Worm (Caenorhabditis elegans) whole organism, early embryonic: ENCODE data around the gene dct-19.

Experiments
- B0310.2 ChIP-seq: sonication (generic microtip); optimal IDR thresholded peaks from 2 replicates; lab custom pipeline; 2016; ENCODE audit warnings: mild to moderate bottlenecking, missing genetic modification characterization, missing compliant biosample characterization
- F13C5.2 ChIP-seq: sonication (generic microtip); optimal IDR thresholded peaks from 2 replicates; lab custom pipeline; 2017; ENCODE audit warnings: mild to moderate bottlenecking, missing genetic modification characterization, inconsistent platforms, missing compliant biosample characterization
- aly-1 ChIP-seq: sonication (generic microtip); optimal IDR thresholded peaks from 2 replicates; lab custom pipeline; 2016; ENCODE audit warnings: missing genetic modification characterization, missing compliant biosample characterization
- ama-1 ChIP-seq: fragments of 150-350 bp; optimal IDR thresholded peaks from 2 replicates; lab custom pipeline; 2014
- ceh-13 ChIP-seq: fragments of 200-800 bp; sonication (Bioruptor generic); optimal IDR thresholded peaks from 2 replicates; lab custom pipeline; 2018; ENCODE audit warnings: mild to moderate bottlenecking, missing genetic modification characterization, missing compliant biosample characterization
- ceh-36 ChIP-seq: sonication (generic microtip); optimal IDR thresholded peaks from 2 replicates; lab custom pipeline; 2016; ENCODE audit warnings: missing genetic modification characterization, inconsistent platforms, missing compliant biosample characterization
- ets-7 ChIP-seq: sonication (generic microtip); optimal IDR thresholded peaks from 2 replicates; lab custom pipeline; 2016; ENCODE audit warnings: missing genotype, missing genetic modification characterization, missing compliant biosample characterization
- flt-1 ChIP-seq: fragments of 200-800 bp; sonication (Bioruptor generic); IDR thresholded peaks from 2 replicates; pipeline ENCODE4 v1.3.6; 2022; ENCODE audit warnings: missing genetic modification characterization, missing compliant biosample characterization
- hmbx-1 ChIP-seq: sonication (generic microtip); optimal IDR thresholded peaks from 2 replicates; lab custom pipeline; 2016; ENCODE audit warnings: mild to moderate bottlenecking, missing genetic modification characterization, missing compliant biosample characterization
- hmg-4 ChIP-seq: fragments of 200-800 bp; sonication (Bioruptor generic); optimal IDR thresholded peaks from 2 replicates; lab custom pipeline; 2018; ENCODE audit warnings: mild to moderate bottlenecking, missing genetic modification characterization, missing compliant biosample characterization
- hnd-1 ChIP-seq: sonication (generic microtip); optimal IDR thresholded peaks from 2 replicates; lab custom pipeline; 2016; ENCODE audit warnings: missing genetic modification characterization, missing compliant biosample characterization
- pes-1 ChIP-seq: fragments of 200-800 bp; sonication (Bioruptor generic); IDR thresholded peaks from 2 replicates; pipeline ENCODE4 v1.3.6; 2022; ENCODE audit warnings: missing genetic modification reagents, missing genetic modification characterization, missing compliant biosample characterization
- scrt-1 ChIP-seq: fragments of 200-800 bp; sonication (Bioruptor generic); IDR thresholded peaks from 2 replicates; pipeline ENCODE4 v1.3.6; 2022; ENCODE audit warnings: missing genetic modification characterization, missing compliant biosample characterization
- sea-1 ChIP-seq: fragments of 200-800 bp; sonication (Bioruptor generic); conservative IDR thresholded peaks from 2 replicates; pipeline ENCODE4 v1.3.6; 2022; ENCODE audit warnings: missing genetic modification characterization, missing compliant biosample characterization
- tbx-11 ChIP-seq: fragments of 200-800 bp; sonication (Bioruptor generic); IDR thresholded peaks from 2 replicates; pipeline ENCODE4 v1.3.6; 2022; ENCODE audit warnings: missing genetic modification characterization, missing compliant biosample characterization
- tbx-37 ChIP-seq: fragments of 200-800 bp; sonication (Bioruptor generic); conservative IDR thresholded peaks from 2 replicates; pipeline ENCODE4 v1.3.6; 2022; ENCODE audit warnings: missing genetic modification reagents, missing genetic modification characterization, missing compliant biosample characterization
- tra-4 ChIP-seq: sonication (generic microtip); optimal IDR thresholded peaks from 2 replicates; lab custom pipeline; 2017; ENCODE audit warnings: missing genetic modification characterization, missing compliant biosample characterization

dct-19 gene

DNA sequence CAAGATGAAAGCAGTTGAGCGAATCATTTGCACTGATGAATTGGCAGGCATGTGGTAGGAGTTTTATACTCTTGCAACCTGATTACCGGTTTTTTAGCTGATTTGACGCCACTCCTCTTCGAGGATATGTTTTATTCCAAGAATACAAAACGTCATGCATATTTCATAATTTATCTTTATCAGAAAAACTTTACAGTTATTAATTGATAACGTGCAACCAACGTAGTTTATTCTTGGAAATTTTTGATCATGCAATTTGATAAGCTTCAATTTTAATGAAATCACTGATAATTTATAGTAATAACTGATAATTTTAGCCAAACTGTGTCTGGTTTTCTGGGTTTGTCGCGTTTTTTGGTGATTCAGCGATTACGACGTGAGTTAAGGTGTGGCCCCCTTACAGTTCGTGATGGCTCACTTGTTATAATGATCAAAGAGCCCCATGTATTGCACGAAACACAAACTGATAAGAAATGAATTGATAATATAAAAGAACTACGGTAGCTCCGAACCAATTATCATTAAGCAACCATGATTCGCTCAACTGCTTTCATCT, 6.4 kb upstream of the dct-19 start, which contains the start of the genes cld-1 and dod-21:
TSS of gene cld-1 (minus strand) at position 51 of the 556 bp plus-strand sequence.
TSS of gene dod-21 (plus strand) at position 518 of the 556 bp plus-strand sequence.
- TF ChIP-seq ama-1 (lab: Kevin White, UChicago) (no peak), hmbx-1 (no peak), F13C5.2 (tag; lab: Kevin White, UChicago) (no peak), ceh-13 (no peak), B0310.2 (tag; lab: Kevin White, UChicago) (no peak), scrt-1 (GFP tag; lab: Robert Waterston, UW) (no peak), tbx-11 (GFP tag; lab: Robert Waterston, UW) (no peak), tra-4 (tag; lab: Kevin White, UChicago) (no peak), ceh-36 (tag; lab: Kevin White, UChicago) (no peak), flt-1 (no peak), sea-1 (GFP tag; lab: Robert Waterston, UW) (no peak), hmg-4 (GFP tag; lab: Kevin White, UChicago) (no peak)

DNA sequence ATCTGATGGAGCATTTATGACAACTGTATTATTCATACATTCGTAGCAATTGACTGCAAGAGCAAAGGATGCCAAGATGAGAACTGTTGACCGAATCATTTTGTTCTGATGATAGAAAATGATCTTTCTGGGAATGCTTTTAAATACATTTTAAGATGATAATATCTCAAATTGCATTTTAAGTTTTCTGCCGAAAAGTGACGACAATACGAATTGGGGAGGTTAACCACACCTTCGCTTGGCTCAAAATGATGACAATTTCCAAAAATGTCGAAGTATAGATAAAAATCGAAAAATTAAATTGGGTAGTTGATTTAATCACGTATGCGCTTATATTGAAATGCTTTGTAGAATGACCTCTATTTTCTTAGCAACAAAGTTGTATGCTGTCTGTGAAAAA, 1.5 kb upstream of the dct-19 start, which contains the start of gene dod-24:
TSS of gene dod-24 (minus strand) at position 101 of the 400 bp plus-strand sequence.
- no peak for TF ChIP-seq pes-1 (GFP tag; lab: Robert Waterston, UW)
- no peak for TF ChIP-seq tbx-11 (GFP tag; lab: Robert Waterston, UW)
- no peak for TF ChIP-seq F13C5.2 (tag; lab: Kevin White, UChicago)
- TF ChIP-seq B0310.2 (tag; lab: Kevin White, UChicago): no peak
- no peak for TF ChIP-seq tra-4 (tag; lab: Kevin White, UChicago)
- TF ChIP-seq hnd-1 (tag; lab: Kevin White, UChicago): no peak
- TF ChIP-seq aly-1: no peak
- TF ChIP-seq ets-7 (tag; lab: Kevin White, UChicago): no peak
- TF ChIP-seq hmg-4 (GFP tag; lab: Kevin White, UChicago): no peak
- no peak for TF ChIP-seq ama-1 (lab: Kevin White, UChicago)
- TF ChIP-seq flt-1: no peak
- TF ChIP-seq sea-1 (GFP tag; lab: Robert Waterston, UW): no peak
- TF ChIP-seq hmbx-1: no peak
- TF ChIP-seq scrt-1 (GFP tag; lab: Robert Waterston, UW): no peak
- TF ChIP-seq tbx-37 (GFP tag; lab: Robert Waterston, UW): no peak
- TF ChIP-seq ceh-13: no peak
- TF ChIP-seq ceh-36 (tag; lab: Kevin White, UChicago): no peak

DNA sequence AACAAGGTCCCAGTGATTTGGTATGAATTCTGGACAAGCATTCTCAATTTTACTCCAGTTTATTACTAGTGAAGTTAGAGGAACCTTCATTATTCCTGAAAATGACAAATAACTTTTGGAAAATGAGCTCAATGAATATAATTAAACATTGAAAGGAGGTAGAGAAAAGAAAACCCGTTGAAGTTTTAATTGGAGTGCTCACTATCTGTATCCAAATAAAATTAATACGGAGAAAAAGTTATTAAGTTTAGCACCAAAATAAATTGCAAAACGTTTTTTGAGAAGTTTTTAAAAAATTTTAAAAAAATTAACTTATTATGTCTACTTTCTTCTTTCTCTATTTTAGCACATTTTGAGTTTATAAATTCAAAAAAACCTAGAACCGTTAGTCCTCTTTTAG, 3.8 kb downstream of the dct-19 start, which contains the start of gene F55G11.1:
TSS of gene F55G11.1 (minus strand) at position 101 of the 400 bp plus-strand sequence.
- no peak for TF ChIP-seq flt-1
- no peak for TF ChIP-seq F13C5.2 (tag; lab: Kevin White, UChicago)
- no peak for TF ChIP-seq scrt-1 (GFP tag; lab: Robert Waterston, UW)
- no peak for TF ChIP-seq ama-1 (lab: Kevin White, UChicago)
- TF ChIP-seq hmbx-1: no peak
- TF ChIP-seq B0310.2 (tag; lab: Kevin White, UChicago): no peak
- no peak for TF ChIP-seq ceh-13
- TF ChIP-seq pes-1 (GFP tag; lab: Robert Waterston, UW): no peak
- TF ChIP-seq ets-7 (tag; lab: Kevin White, UChicago): no peak
- TF ChIP-seq tra-4 (tag; lab: Kevin White, UChicago): no peak
- TF ChIP-seq ceh-36 (tag; lab: Kevin White, UChicago): no peak
- TF ChIP-seq tbx-37 (GFP tag; lab: Robert Waterston, UW): no peak
- TF ChIP-seq aly-1: no peak
- no peak for TF ChIP-seq hnd-1 (tag; lab: Kevin White, UChicago)
- TF ChIP-seq tbx-11 (GFP tag; lab: Robert Waterston, UW): no peak

DNA sequence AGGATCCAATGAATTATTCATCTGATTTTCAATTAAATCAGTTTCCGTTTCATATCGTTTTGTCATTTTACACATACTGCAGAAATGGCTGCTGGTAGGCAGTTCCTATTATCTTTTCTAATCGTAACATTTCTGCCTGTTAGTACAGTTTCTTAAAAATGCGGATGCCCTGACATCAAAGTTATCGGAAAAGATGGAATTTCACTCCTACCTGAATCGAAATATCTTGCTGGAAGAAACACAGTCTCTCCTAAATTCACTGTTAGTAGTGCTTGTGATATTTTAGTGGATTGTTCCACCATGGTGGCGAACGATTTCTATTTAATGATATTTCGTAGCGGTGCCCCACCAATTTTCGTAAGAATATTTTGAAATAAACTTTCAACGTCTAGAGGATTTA, 5.7 kb downstream of the dct-19 start, which contains the start of gene F55G11.10:
TSS of gene F55G11.10 (plus strand) at position 301 of the 400 bp plus-strand sequence.
- TF ChIP-seq hnd-1 (tag; lab: Kevin White, UChicago): no peak
- no peak for TF ChIP-seq ceh-13
- no peak for TF ChIP-seq B0310.2 (tag; lab: Kevin White, UChicago)
- TF ChIP-seq tra-4 (tag; lab: Kevin White, UChicago): no peak
- no peak for TF ChIP-seq flt-1
- no peak for TF ChIP-seq hmg-4 (GFP tag; lab: Kevin White, UChicago)
- no peak for TF ChIP-seq aly-1
- no peak for TF ChIP-seq tbx-37 (GFP tag; lab: Robert Waterston, UW)
- no peak for TF ChIP-seq tbx-11 (GFP tag; lab: Robert Waterston, UW)
- TF ChIP-seq F13C5.2 (tag; lab: Kevin White, UChicago): no peak
- no peak for TF ChIP-seq hmbx-1
- TF ChIP-seq sea-1 (GFP tag; lab: Robert Waterston, UW): no peak
- no peak for TF ChIP-seq ama-1 (lab: Kevin White, UChicago)
- no peak for TF ChIP-seq pes-1 (GFP tag; lab: Robert Waterston, UW)

DNA sequence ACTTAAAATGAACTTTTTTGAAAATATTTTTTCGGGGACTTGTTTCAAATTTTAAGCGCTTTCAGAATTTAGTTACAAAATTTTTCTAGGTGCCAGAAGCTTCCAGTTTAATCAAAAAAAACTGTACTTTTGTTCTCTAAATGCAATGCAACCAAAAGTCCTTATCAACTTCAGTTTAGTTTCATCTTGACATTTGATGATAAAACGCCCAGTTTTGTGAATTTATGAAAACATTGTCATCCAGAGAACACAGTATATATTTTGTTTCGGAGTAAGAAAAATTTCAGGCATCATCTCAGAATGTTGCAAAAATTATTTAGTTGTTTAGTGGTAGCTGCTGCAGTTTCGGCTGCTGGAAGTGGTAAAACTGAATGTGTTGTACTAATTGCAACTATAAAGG, 15.0 kb downstream of the dct-19 start, which contains the start of gene F55G11.6:
TSS of gene F55G11.6 (plus strand) at position 301 of the 400 bp plus-strand sequence.
- TF ChIP-seq tra-4 (tag; lab: Kevin White, UChicago) (no peak), tbx-37 (GFP tag; lab: Robert Waterston, UW) (no peak), F13C5.2 (tag; lab: Kevin White, UChicago) (no peak), flt-1 (no peak), scrt-1 (GFP tag; lab: Robert Waterston, UW) (no peak), ama-1 (lab: Kevin White, UChicago) (no peak), hmbx-1 (no peak)

DNA sequence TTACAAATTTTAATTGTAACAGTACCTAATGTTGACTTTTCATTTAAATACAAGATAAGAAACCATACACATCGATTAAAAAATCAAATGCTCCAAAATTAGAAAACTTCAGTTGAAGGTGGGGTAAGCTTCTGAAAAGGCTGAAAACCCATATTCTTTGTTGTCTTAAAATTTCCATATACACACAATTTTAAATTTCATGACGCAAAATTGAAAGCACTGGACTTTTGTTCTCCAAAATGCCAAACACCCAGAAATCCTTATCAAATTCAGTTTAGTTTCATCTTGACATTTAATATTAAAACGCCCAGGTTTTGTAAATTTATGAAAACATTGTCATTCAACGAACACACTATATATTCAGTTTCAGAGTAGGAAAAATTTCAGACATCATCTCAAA, 17.4 kb downstream of the dct-19 start, which contains the start of gene F55G11.7:
TSS of gene F55G11.7 (plus strand) at position 301 of the 400 bp plus-strand sequence.
- TF ChIP-seq tbx-37 (GFP tag; lab: Robert Waterston, UW) (no peak), hnd-1 (tag; lab: Kevin White, UChicago) (no peak), scrt-1 (GFP tag; lab: Robert Waterston, UW) (no peak), ama-1 (lab: Kevin White, UChicago) (no peak), ceh-36 (tag; lab: Kevin White, UChicago) (no peak), hmbx-1 (no peak), sea-1 (GFP tag; lab: Robert Waterston, UW) (no peak)

DNA sequence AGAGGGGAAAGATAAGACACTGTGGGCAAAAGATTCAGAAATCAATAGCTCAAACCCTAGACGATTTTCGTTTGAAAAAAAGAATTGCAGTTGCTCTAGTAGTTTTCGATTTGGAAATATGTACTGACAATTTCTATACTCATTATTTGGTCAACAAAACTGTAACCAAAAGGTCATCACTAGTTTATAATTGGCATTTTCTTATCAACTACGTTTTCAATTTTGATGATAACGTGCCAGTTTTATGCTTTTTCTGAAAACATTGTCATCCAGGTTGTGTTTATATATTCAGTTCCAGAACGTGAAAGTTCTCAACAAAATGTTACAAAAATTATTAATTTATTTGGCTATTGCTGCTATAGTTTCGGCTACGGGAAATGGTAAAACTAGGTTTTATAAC, 19.8 kb downstream of the dct-19 start, which contains the start of gene F55G11.8:
TSS of gene F55G11.8 (plus strand) at position 245 of the 400 bp plus-strand sequence.
- TF ChIP-seq hmbx-1: no peak
- TF ChIP-seq ets-7 (tag; lab: Kevin White, UChicago): no peak
- no peak for TF ChIP-seq scrt-1 (GFP tag; lab: Robert Waterston, UW)
- no peak for TF ChIP-seq tbx-37 (GFP tag; lab: Robert Waterston, UW)
